Fruit fly (Drosophila melanogaster) whole organism, adult: ENCODE measurements around the gene Sas-4.

ENCODE experiments used
- CG12768 ChIP-seq: fragments of 200-800 bp; sonication (Bioruptor generic); optimal IDR thresholded peaks from 2 replicates; lab custom pipeline; 2017; ENCODE audit warnings: missing biosample characterization, missing genetic modification characterization, mild to moderate bottlenecking, moderate library complexity, missing genetic modification reagents
- CG14711 ChIP-seq: fragments of 200-800 bp; sonication (Bioruptor generic); optimal IDR thresholded peaks from 2 replicates; lab custom pipeline; 2018; ENCODE audit warnings: missing biosample characterization, mild to moderate bottlenecking, missing genetic modification characterization, moderate library complexity
- CG1620 ChIP-seq: fragments of 200-800 bp; sonication (Bioruptor generic); optimal IDR thresholded peaks from 2 replicates; lab custom pipeline; 2016; ENCODE audit warnings: missing biosample characterization, missing genetic modification characterization
- CG33017 ChIP-seq: fragments of 200-800 bp; sonication (Bioruptor generic); optimal IDR thresholded peaks from 2 replicates; lab custom pipeline; 2018; ENCODE audit warnings: missing biosample characterization, mild to moderate bottlenecking, missing genetic modification characterization, moderate library complexity
- CG5204 ChIP-seq: fragments of 200-800 bp; sonication (Bioruptor generic); optimal IDR thresholded peaks from 2 replicates; lab custom pipeline; 2016; ENCODE audit warnings: missing biosample characterization, missing genetic modification characterization
- CG7045 ChIP-seq: fragments of 200-800 bp; sonication (Bioruptor generic); optimal IDR thresholded peaks from 2 replicates; lab custom pipeline; 2017; ENCODE audit warnings: missing biosample characterization, mild to moderate bottlenecking, missing genetic modification characterization
- CG7101 ChIP-seq: fragments of 200-800 bp; sonication (Bioruptor generic); optimal IDR thresholded peaks from 2 replicates; lab custom pipeline; 2018; ENCODE audit warnings: missing biosample characterization, mild to moderate bottlenecking, missing genetic modification characterization, moderate library complexity
- Clk ChIP-seq: fragments of 200-800 bp; sonication (Bioruptor generic); optimal IDR thresholded peaks from 2 replicates; lab custom pipeline; 2017; ENCODE audit warnings: missing biosample characterization, missing genetic modification characterization
- Crg-1 ChIP-seq: fragments of 200-800 bp; sonication (Bioruptor generic); optimal IDR thresholded peaks from 2 replicates; lab custom pipeline; 2016; ENCODE audit warnings: missing biosample characterization, missing genetic modification characterization
- Hr96 ChIP-seq: fragments of 200-800 bp; sonication (Bioruptor generic); optimal IDR thresholded peaks from 2 replicates; lab custom pipeline; 2016; ENCODE audit warnings: missing biosample characterization, missing genetic modification characterization
- Mnt ChIP-seq: fragments of 200-800 bp; sonication (Bioruptor generic); optimal IDR thresholded peaks from 2 replicates; lab custom pipeline; 2016; ENCODE audit warnings: missing biosample characterization, mild to moderate bottlenecking, missing genetic modification characterization
- bab1 ChIP-seq: fragments of 200-800 bp; sonication (Bioruptor generic); optimal IDR thresholded peaks from 3 replicates; lab custom pipeline; 2019; ENCODE audit warnings: missing biosample characterization, mild to moderate bottlenecking, missing genetic modification characterization, moderate library complexity
- cic ChIP-seq: fragments of 200-800 bp; sonication (Bioruptor generic); optimal IDR thresholded peaks from 2 replicates; lab custom pipeline; 2017; ENCODE audit warnings: missing biosample characterization, mild to moderate bottlenecking, missing genetic modification characterization, moderate library complexity
- cnc ChIP-seq, 2 experiments: fragments of >200 bp; optimal IDR thresholded peaks; 2 replicates each; lab custom pipeline; 2017
- kay ChIP-seq: fragments of 200-800 bp; sonication (Bioruptor generic); peaks from one replicate; lab custom pipeline; 2016; ENCODE audit warnings: missing biosample characterization, missing genetic modification characterization, borderline replicate concordance
- ovo ChIP-seq: fragments of 200-800 bp; sonication (Bioruptor generic); optimal IDR thresholded peaks from 2 replicates; lab custom pipeline; 2016; ENCODE audit warnings: missing biosample characterization, missing genetic modification characterization
- pad ChIP-seq: fragments of 200-800 bp; sonication (Bioruptor generic); optimal IDR thresholded peaks from 3 replicates; lab custom pipeline; 2017; ENCODE audit warnings: missing biosample characterization, missing genetic modification characterization, mild to moderate bottlenecking, moderate library complexity, missing genetic modification reagents
- tj ChIP-seq: fragments of 200-800 bp; sonication (Bioruptor generic); optimal IDR thresholded peaks from 3 replicates; lab custom pipeline; 2017; ENCODE audit warnings: missing biosample characterization, mild to moderate bottlenecking, missing genetic modification characterization, moderate library complexity
- toe ChIP-seq: fragments of 200-800 bp; sonication (Bioruptor generic); optimal IDR thresholded peaks from 2 replicates; lab custom pipeline; 2016; ENCODE audit warnings: missing biosample characterization, missing genetic modification characterization

Gene Sas-4

dm6 chr3R:7154586-7155357, 3.6 kb downstream of the Sas-4 start, which contains the start of gene MAGE:
TSS of gene MAGE (minus strand) at chr3R:7155180.
- peak; percentile 58 for TF ChIP-seq tj (GFP tag; lab: Kevin White, UChicago)
- no peak for TF ChIP-seq bab1 (GFP tag; lab: Kevin White, UChicago)

dm6 chr3R:7157102-7157501, 5.9 kb downstream of the Sas-4 start:
- no peak for TF ChIP-seq CG7045
- TF ChIP-seq cnc (optimal IDR thresholded peaks at IDR 0.05; lab: Kevin White, UChicago): no peak
- no peak for TF ChIP-seq kay (GFP tag; lab: Kevin White, UChicago)
- no peak for TF ChIP-seq bab1 (GFP tag; lab: Kevin White, UChicago)
- TF ChIP-seq Hr96: no peak
- no peak for TF ChIP-seq ovo (GFP tag; lab: Kevin White, UChicago)

- TF ChIP-seq cic (GFP tag; lab: Kevin White, UChicago): no peak
- TF ChIP-seq Clk (GFP tag; lab: Kevin White, UChicago): no peak
- no peak for TF ChIP-seq CG1620 (GFP tag; lab: Kevin White, UChicago)
- no peak for TF ChIP-seq CG12768 (GFP tag; lab: Kevin White, UChicago)
- no peak for TF ChIP-seq kay (GFP tag; lab: Kevin White, UChicago)
- no peak for TF ChIP-seq toe (GFP tag; lab: Kevin White, UChicago)
- no peak for TF ChIP-seq CG5204 (GFP tag; lab: Kevin White, UChicago)
- TF ChIP-seq cnc (optimal IDR thresholded peaks at IDR 0.05; lab: Kevin White, UChicago): no peak
Observed at dm6 chr3R:7159615-7160014, 8.4 kb downstream of the Sas-4 start.

- TF ChIP-seq CG1620 (GFP tag; lab: Kevin White, UChicago): no peak
Observed at dm6 chr3R:7162356-7163289, 11.5 kb downstream of the Sas-4 start, which contains the start of gene sas. TSS of gene sas (plus strand) at chr3R:7162808.

- TF ChIP-seq Mnt (GFP tag; lab: Kevin White, UChicago) (no peak), CG33017 (tag; lab: Kevin White, UChicago) (no peak), toe (GFP tag; lab: Kevin White, UChicago) (no peak), pad (GFP tag; lab: Kevin White, UChicago) (no peak), ovo (GFP tag; lab: Kevin White, UChicago) (no peak), tj (GFP tag; lab: Kevin White, UChicago) (no peak), CG14711 (no peak), kay (GFP tag; lab: Kevin White, UChicago) (no peak), CG12768 (GFP tag; lab: Kevin White, UChicago) (no peak), bab1 (GFP tag; lab: Kevin White, UChicago) (no peak), CG7045 (no peak), CG7101 (no peak)
Observed at dm6 chr3R:7169927-7170326, 18.8 kb downstream of the Sas-4 start.

dm6 chr3R:7171384-7172099, 20.4 kb downstream of the Sas-4 start:
- TF ChIP-seq cnc (optimal IDR thresholded peaks at IDR 0.05; lab: Kevin White, UChicago) (no peak), CG33017 (tag; lab: Kevin White, UChicago) (no peak), Mnt (GFP tag; lab: Kevin White, UChicago) (no peak), CG14711 (no peak)

- no peak for TF ChIP-seq cnc (optimal IDR thresholded peaks at IDR 0.05; lab: Kevin White, UChicago)
- TF ChIP-seq Mnt (GFP tag; lab: Kevin White, UChicago): no peak
- no peak for TF ChIP-seq CG7101
- no peak for TF ChIP-seq Crg-1 (GFP tag; lab: Kevin White, UChicago)
- no peak for TF ChIP-seq cic (GFP tag; lab: Kevin White, UChicago)
- no peak for TF ChIP-seq bab1 (GFP tag; lab: Kevin White, UChicago)
- TF ChIP-seq CG14711: no peak
- no peak for TF ChIP-seq CG7045
- no peak for TF ChIP-seq toe (GFP tag; lab: Kevin White, UChicago)
Observed at dm6 chr3R:7172978-7173377, 21.8 kb downstream of the Sas-4 start.
